Fruit fly (Drosophila melanogaster): Measurements from ENCODE around the gene htt.
"Not testable (repeated sequence)": the region's sequence is repeated elsewhere in the genome, so short reads cannot be mapped to it uniquely, and the experiment has no call there.

htt gene

dm6 chr3R:28681834-28682464 lies 14.1 kb upstream of the htt start:
- TF ChIP-seq psq (optimal IDR thresholded peaks at IDR 0.05) = no peak
- no peak for TF ChIP-seq pan (optimal IDR thresholded peaks at IDR 0.05)
- TF ChIP-seq EcR (GFP tag; optimal IDR thresholded peaks at IDR 0.05) = no peak
- TF ChIP-seq CG8478 (optimal IDR thresholded peaks at IDR 0.05) = no peak
- TF ChIP-seq Dll (optimal IDR thresholded peaks at IDR 0.05) = no peak
- TF ChIP-seq usp (GFP tag; optimal IDR thresholded peaks at IDR 0.05) = no peak

- TF ChIP-seq EcR (GFP tag; optimal IDR thresholded peaks at IDR 0.05) (no peak), Dll (optimal IDR thresholded peaks at IDR 0.05) (no peak), usp (GFP tag; optimal IDR thresholded peaks at IDR 0.05) (no peak), pan (optimal IDR thresholded peaks at IDR 0.05) (no peak), psq (optimal IDR thresholded peaks at IDR 0.05) (no peak), CG8478 (optimal IDR thresholded peaks at IDR 0.05) (no peak)
Measured at dm6 chr3R:28685558-28685957, 10.5 kb upstream of the htt start.

dm6 chr3R:28687969-28688368 lies 8.1 kb upstream of the htt start:
- TF ChIP-seq pan (optimal IDR thresholded peaks at IDR 0.05) (no peak), Dll (optimal IDR thresholded peaks at IDR 0.05) (no peak), usp (GFP tag; optimal IDR thresholded peaks at IDR 0.05) (no peak), psq (optimal IDR thresholded peaks at IDR 0.05) (no peak), EcR (GFP tag; optimal IDR thresholded peaks at IDR 0.05) (no peak), CG8478 (optimal IDR thresholded peaks at IDR 0.05) (no peak)

- no peak for TF ChIP-seq pan (optimal IDR thresholded peaks at IDR 0.05)
- no peak for TF ChIP-seq CG8478 (optimal IDR thresholded peaks at IDR 0.05)
- no peak for TF ChIP-seq EcR (GFP tag; optimal IDR thresholded peaks at IDR 0.05)
- no peak for TF ChIP-seq usp (GFP tag; optimal IDR thresholded peaks at IDR 0.05)
- no peak for TF ChIP-seq Dll (optimal IDR thresholded peaks at IDR 0.05)
- no peak for TF ChIP-seq psq (optimal IDR thresholded peaks at IDR 0.05)
Measured at dm6 chr3R:28744682-28745081, 48.6 kb downstream of the htt start, which contains the start of gene AstA-R2. TSS of gene AstA-R2 (minus strand) at chr3R:28744782.

- TF ChIP-seq CG8478 (optimal IDR thresholded peaks at IDR 0.05) = no peak
- no peak for TF ChIP-seq EcR (GFP tag; optimal IDR thresholded peaks at IDR 0.05)
- no peak for TF ChIP-seq pan (optimal IDR thresholded peaks at IDR 0.05)
- TF ChIP-seq Dll (optimal IDR thresholded peaks at IDR 0.05) = no peak
- TF ChIP-seq usp (GFP tag; optimal IDR thresholded peaks at IDR 0.05) = no peak
- no peak for TF ChIP-seq psq (optimal IDR thresholded peaks at IDR 0.05)
Measured at dm6 chr3R:28751611-28752129, 55.6 kb downstream of the htt start, which contains the start of gene CG10000. TSS of gene CG10000 (minus strand) at chr3R:28751661.

dm6 chr3R:28756879-28757278 lies 60.8 kb downstream of the htt start, which contains the start of gene CG9997:
TSS of gene CG9997 (minus strand) at chr3R:28756979.
- TF ChIP-seq EcR (GFP tag; optimal IDR thresholded peaks at IDR 0.05) = no peak
- TF ChIP-seq pan (optimal IDR thresholded peaks at IDR 0.05) = no peak
- no peak for TF ChIP-seq Dll (optimal IDR thresholded peaks at IDR 0.05)
- no peak for TF ChIP-seq CG8478 (optimal IDR thresholded peaks at IDR 0.05)
- TF ChIP-seq psq (optimal IDR thresholded peaks at IDR 0.05) = no peak
- no peak for TF ChIP-seq usp (GFP tag; optimal IDR thresholded peaks at IDR 0.05)

dm6 chr3R:28758134-28758533 lies 62.1 kb downstream of the htt start, which contains the start of gene aqrs:
TSS of gene aqrs (minus strand) at chr3R:28758234.
- not testable (repeated sequence) for TF ChIP-seq CG8478, Dll, psq (optimal IDR thresholded peaks at IDR 0.05)

dm6 chr3R:28775703-28776102 lies 79.7 kb downstream of the htt start:
- no peak for TF ChIP-seq Dll (optimal IDR thresholded peaks at IDR 0.05)
- TF ChIP-seq psq (optimal IDR thresholded peaks at IDR 0.05) = no peak
- TF ChIP-seq pan (optimal IDR thresholded peaks at IDR 0.05) = no peak
- no peak for TF ChIP-seq EcR (GFP tag; optimal IDR thresholded peaks at IDR 0.05)
- TF ChIP-seq CG8478 (optimal IDR thresholded peaks at IDR 0.05) = no peak
- TF ChIP-seq usp (GFP tag; optimal IDR thresholded peaks at IDR 0.05) = no peak
